Fruit fly (Drosophila melanogaster) whole organism, embryonic: ENCODE results near the gene CG2839.

Experiments
- Abd-B ChIP-seq: fragments of 200-800 bp; sonication (Bioruptor generic); optimal IDR thresholded peaks from 2 replicates; lab custom pipeline; 2018; ENCODE audit warnings: missing biosample characterization, mild to moderate bottlenecking, missing genetic modification characterization, moderate library complexity
- Aef1 ChIP-seq: fragments of 200-800 bp; sonication (Bioruptor generic); IDR thresholded peaks from 3 replicates; pipeline ENCODE4 v1.3.6; 2022; ENCODE audit warnings: missing biosample characterization, missing genetic modification characterization
- CG10565 ChIP-seq: fragments of 200-800 bp; sonication (Bioruptor generic); optimal IDR thresholded peaks from 3 replicates; lab custom pipeline; 2016; ENCODE audit warnings: missing biosample characterization, mild to moderate bottlenecking, missing genetic modification characterization
- CG14050 ChIP-seq: fragments of 200-800 bp; sonication (Bioruptor generic); IDR thresholded peaks from 3 replicates; pipeline ENCODE4 v1.3.6; 2022; ENCODE audit warnings: missing biosample characterization, missing genetic modification characterization
- CG14667 ChIP-seq: fragments of 200-800 bp; sonication (Bioruptor generic); IDR thresholded peaks from 2 replicates; pipeline ENCODE4 v1.3.6; 2022; ENCODE audit warnings: missing biosample characterization, missing genetic modification characterization
- CG18011 ChIP-seq: fragments of 200-800 bp; sonication (Bioruptor generic); optimal IDR thresholded peaks from 2 replicates; lab custom pipeline; 2017; ENCODE audit warnings: missing biosample characterization, missing genetic modification characterization, mild to moderate bottlenecking, moderate library complexity, missing genotype
- CG2202 ChIP-seq: fragments of 200-800 bp; sonication (Bioruptor generic); optimal IDR thresholded peaks from 2 replicates; lab custom pipeline; 2018; ENCODE audit warnings: missing biosample characterization, mild to moderate bottlenecking, missing genetic modification characterization
- CG2875 ChIP-seq: fragments of 200-800 bp; sonication (Bioruptor generic); optimal IDR thresholded peaks from 2 replicates; lab custom pipeline; 2017; ENCODE audit warnings: missing biosample characterization, mild to moderate bottlenecking, missing genetic modification characterization, missing genetic modification reagents
- CG30431 ChIP-seq: fragments of 200-800 bp; sonication (Bioruptor generic); optimal IDR thresholded peaks from 2 replicates; lab custom pipeline; 2017; ENCODE audit warnings: missing biosample characterization, missing genetic modification characterization
- CG32767 ChIP-seq: fragments of 200-800 bp; sonication (Bioruptor generic); IDR thresholded peaks from 2 replicates; pipeline ENCODE4 v1.3.6; 2022; ENCODE audit warnings: missing biosample characterization, missing genetic modification characterization
- CG34376 ChIP-seq: fragments of 200-800 bp; sonication (Bioruptor generic); optimal IDR thresholded peaks from 2 replicates; lab custom pipeline; 2018; ENCODE audit warnings: missing biosample characterization, mild to moderate bottlenecking, missing genetic modification characterization
- CG42726 ChIP-seq: fragments of 200-800 bp; sonication (Bioruptor generic); IDR thresholded peaks from 2 replicates; pipeline ENCODE4 v1.3.6; 2022; ENCODE audit warnings: missing biosample characterization, missing genetic modification characterization; ENCODE audit not compliant: partially characterized antibody
- CG4820 ChIP-seq: fragments of 200-800 bp; sonication (Bioruptor generic); optimal IDR thresholded peaks from 3 replicates; lab custom pipeline; 2016; ENCODE audit warnings: missing biosample characterization, missing genetic modification characterization
- CG6854 ChIP-seq: fragments of 200-800 bp; sonication (Bioruptor generic); optimal IDR thresholded peaks from 3 replicates; lab custom pipeline; 2017; ENCODE audit warnings: missing biosample characterization, mild to moderate bottlenecking, missing genetic modification characterization
- CG7357 ChIP-seq: fragments of 200-800 bp; sonication (Bioruptor generic); IDR thresholded peaks from 3 replicates; pipeline ENCODE4 v1.3.6; 2022; ENCODE audit warnings: missing biosample characterization, missing genetic modification characterization
- CG8924 ChIP-seq: fragments of 200-800 bp; optimal IDR thresholded peaks from 3 replicates; lab custom pipeline; 2019; ENCODE audit warnings: missing biosample characterization, mild to moderate bottlenecking, missing genetic modification characterization, moderate library complexity
- CG9609 ChIP-seq: fragments of 200-800 bp; sonication (Bioruptor generic); optimal IDR thresholded peaks from 3 replicates; lab custom pipeline; 2016; ENCODE audit warnings: missing biosample characterization, missing genetic modification characterization
- Dbx ChIP-seq: fragments of 200-800 bp; sonication (Bioruptor generic); IDR thresholded peaks from 3 replicates; pipeline ENCODE4 v1.3.6; 2022; ENCODE audit warnings: missing biosample characterization, missing genetic modification characterization
- Eip74EF ChIP-seq, 2 experiments: fragments of 200-800 bp in 1 of 2; fragments of >200 bp in 1 of 2; sonication (Bioruptor generic) in 1 of 2; optimal IDR thresholded peaks; 2 replicates each; lab custom pipeline; 2017 to 2019; ENCODE audit warnings: missing biosample characterization in 2 of 2, missing genetic modification characterization in 2 of 2, mild to moderate bottlenecking in 1 of 2, moderate library complexity in 1 of 2
- Fer2 ChIP-seq: fragments of 200-800 bp; sonication (Bioruptor generic); optimal IDR thresholded peaks from 2 replicates; lab custom pipeline; 2018; ENCODE audit warnings: missing biosample characterization, mild to moderate bottlenecking, missing genetic modification characterization, moderate library complexity
- Gsc ChIP-seq: fragments of 200-800 bp; sonication (Bioruptor generic); IDR thresholded peaks from 2 replicates; pipeline ENCODE4 v1.3.6; 2022; ENCODE audit warnings: missing biosample characterization, missing genetic modification characterization
- HHEX ChIP-seq: fragments of 200-800 bp; sonication (Bioruptor generic); optimal IDR thresholded peaks from 3 replicates; lab custom pipeline; 2017; ENCODE audit warnings: missing biosample characterization, mild to moderate bottlenecking, missing genetic modification characterization, missing genetic modification reagents
- HLH4C ChIP-seq: fragments of 200-800 bp; sonication (Bioruptor generic); IDR thresholded peaks from 3 replicates; pipeline ENCODE4 v1.3.6; 2022; ENCODE audit warnings: missing biosample characterization, missing genetic modification characterization; ENCODE audit not compliant: partially characterized antibody
- Hr3 ChIP-seq: fragments of 200-800 bp; sonication (Bioruptor generic); optimal IDR thresholded peaks from 3 replicates; lab custom pipeline; 2016; ENCODE audit warnings: missing biosample characterization, missing genetic modification characterization
- Hr78 ChIP-seq, 2 experiments: fragments of 200-800 bp in 1 of 2; fragments of >200 bp in 1 of 2; sonication (Bioruptor generic) in 1 of 2; optimal IDR thresholded peaks; 2 replicates each; lab custom pipeline; 2017 to 2019; ENCODE audit warnings: missing biosample characterization in 2 of 2, missing genetic modification characterization in 2 of 2, mild to moderate bottlenecking in 1 of 2, moderate library complexity in 1 of 2
- Lhr ChIP-seq: fragments of 200-800 bp; sonication (Bioruptor generic); optimal IDR thresholded peaks from 3 replicates; lab custom pipeline; 2017; ENCODE audit warnings: mild to moderate bottlenecking, missing biosample characterization, missing genetic modification reagents, missing genetic modification characterization
- Mad ChIP-seq: fragments of 200-800 bp; sonication (Bioruptor generic); optimal IDR thresholded peaks from 2 replicates; lab custom pipeline; 2016; ENCODE audit warnings: missing biosample characterization, missing genetic modification characterization
- NC2β ChIP-seq: fragments of 200-800 bp; sonication (Bioruptor generic); optimal IDR thresholded peaks from 2 replicates; lab custom pipeline; 2016; ENCODE audit warnings: missing biosample characterization, missing genetic modification characterization
- NK7.1 ChIP-seq: fragments of 200-800 bp; sonication (Bioruptor generic); optimal IDR thresholded peaks from 3 replicates; lab custom pipeline; 2016; ENCODE audit warnings: missing biosample characterization, missing genetic modification characterization
- Rx ChIP-seq: fragments of 200-800 bp; sonication (Bioruptor generic); IDR thresholded peaks from 2 replicates; pipeline ENCODE4 v1.3.6; 2022; ENCODE audit warnings: missing biosample characterization, missing genetic modification characterization
- Ssrp ChIP-seq: fragments of 200-800 bp; sonication (Bioruptor generic); optimal IDR thresholded peaks from 2 replicates; lab custom pipeline; 2018; ENCODE audit warnings: missing biosample characterization, mild to moderate bottlenecking, missing genetic modification characterization, moderate library complexity
- Xbp1 ChIP-seq: fragments of 200-800 bp; sonication (Bioruptor generic); optimal IDR thresholded peaks from 3 replicates; lab custom pipeline; 2016; ENCODE audit warnings: missing biosample characterization, mild to moderate bottlenecking, missing genetic modification characterization
- YL-1 ChIP-seq: fragments of 200-800 bp; sonication (Bioruptor generic); optimal IDR thresholded peaks from 3 replicates; lab custom pipeline; 2017; ENCODE audit warnings: missing biosample characterization, mild to moderate bottlenecking, missing genetic modification characterization
- al ChIP-seq: fragments of 200-800 bp; sonication (Bioruptor generic); IDR thresholded peaks from 2 replicates; pipeline ENCODE4 v1.3.6; 2022; ENCODE audit warnings: missing biosample characterization, missing genetic modification characterization
- ash1 ChIP-seq: fragments of 200-800 bp; sonication (Bioruptor generic); optimal IDR thresholded peaks from 2 replicates; lab custom pipeline; 2018; ENCODE audit warnings: missing biosample characterization, mild to moderate bottlenecking, missing genetic modification characterization
- cas ChIP-seq: fragments of 200-800 bp; sonication (Bioruptor generic); IDR thresholded peaks from 2 replicates; pipeline ENCODE4 v1.3.6; 2022; ENCODE audit warnings: missing biosample characterization, missing genetic modification characterization
- chm ChIP-seq: fragments of 200-800 bp; sonication (Bioruptor generic); IDR thresholded peaks from 2 replicates; pipeline ENCODE4 v1.3.6; 2022; ENCODE audit warnings: missing biosample characterization, missing genetic modification characterization
- crp ChIP-seq, 2 experiments: fragments of 200-800 bp; sonication (Bioruptor generic); optimal IDR thresholded peaks; 2 replicates in 1 of 2; 3 replicates in 1 of 2; lab custom pipeline; 2017; ENCODE audit warnings: missing biosample characterization in 2 of 2, missing genetic modification characterization in 2 of 2, mild to moderate bottlenecking in 1 of 2, moderate library complexity in 1 of 2
- dmrt99B ChIP-seq: fragments of 200-800 bp; sonication (Bioruptor generic); optimal IDR thresholded peaks from 2 replicates; lab custom pipeline; 2018; ENCODE audit warnings: missing biosample characterization, mild to moderate bottlenecking, missing genetic modification characterization, moderate library complexity
- dpn ChIP-seq, 2 experiments: fragments of 200-800 bp; sonication (Bioruptor generic); optimal IDR thresholded peaks; 3 replicates each; lab custom pipeline; 2016; ENCODE audit warnings: missing biosample characterization in 2 of 2, missing genetic modification characterization in 2 of 2
- en ChIP-seq: fragments of 200-800 bp; sonication (Bioruptor generic); optimal IDR thresholded peaks from 2 replicates; lab custom pipeline; 2016; ENCODE audit warnings: missing biosample characterization, missing genetic modification characterization
- fd3F ChIP-seq: fragments of 200-800 bp; sonication (Bioruptor generic); optimal IDR thresholded peaks from 2 replicates; lab custom pipeline; 2018; ENCODE audit warnings: missing biosample characterization, mild to moderate bottlenecking, missing genetic modification characterization, moderate library complexity
- gsb-n ChIP-seq: fragments of 200-800 bp; sonication (Bioruptor generic); optimal IDR thresholded peaks from 3 replicates; lab custom pipeline; 2018; ENCODE audit warnings: missing biosample characterization, mild to moderate bottlenecking, missing genetic modification characterization
- hb ChIP-seq: fragments of 200-800 bp; sonication (Bioruptor generic); IDR thresholded peaks from 3 replicates; pipeline ENCODE4 v1.3.6; 2022; ENCODE audit warnings: missing biosample characterization, missing genetic modification characterization; ENCODE audit not compliant: partially characterized antibody
- hth ChIP-seq: fragments of >200 bp; optimal IDR thresholded peaks from 2 replicates; lab custom pipeline; 2017; ENCODE audit warnings: inconsistent platforms
- klu ChIP-seq: fragments of 200-800 bp; sonication (Bioruptor generic); IDR thresholded peaks from 2 replicates; pipeline ENCODE4 v1.3.6; 2022; ENCODE audit warnings: missing biosample characterization, missing genetic modification characterization
- lov ChIP-seq, 2 experiments: fragments of 200-800 bp in 1 of 2; fragments of >200 bp in 1 of 2; sonication (Bioruptor generic) in 1 of 2; IDR thresholded peaks in 1 of 2; optimal IDR thresholded peaks in 1 of 2; 2 replicates in 1 of 2; 3 replicates in 1 of 2; pipeline versions ENCODE4 v1.3.6 to Lab custom; 2017 to 2022; ENCODE audit warnings: missing biosample characterization in 1 of 2, missing genetic modification characterization in 1 of 2
- onecut ChIP-seq: fragments of 200-800 bp; sonication (Bioruptor generic); IDR thresholded peaks from 2 replicates; pipeline ENCODE4 v1.3.6; 2022; ENCODE audit warnings: missing biosample characterization, missing genetic modification characterization
- repo ChIP-seq: fragments of 200-800 bp; sonication (Bioruptor generic); optimal IDR thresholded peaks from 2 replicates; lab custom pipeline; 2016; ENCODE audit warnings: missing biosample characterization, missing genetic modification characterization
- trem ChIP-seq: fragments of 200-800 bp; optimal IDR thresholded peaks from 3 replicates; lab custom pipeline; 2019; ENCODE audit warnings: missing biosample characterization, mild to moderate bottlenecking, missing genetic modification characterization, moderate library complexity

The CG2839 gene

dm6 chr2L:602439-602879 lies 23.0 kb upstream of the CG2839 start, which contains the start of gene CG13689 (continued):
- TF ChIP-seq Eip74EF (GFP tag; optimal IDR thresholded peaks at IDR 0.05; lab: Kevin White, UChicago) (no peak), CG7357 (GFP tag; lab: Robert Waterston, UW) (no peak), Dbx (GFP tag; lab: Robert Waterston, UW) (no peak), Mad (GFP tag; lab: Kevin White, UChicago) (peak; percentile 10), Gsc (GFP tag; lab: Robert Waterston, UW) (no peak), Aef1 (GFP tag; lab: Robert Waterston, UW) (peak; percentile 46; the same call in 1 of the 3 replicates), fd3F (GFP tag; lab: Kevin White, UChicago) (no peak), repo (no peak), al (GFP tag; lab: Robert Waterston, UW) (no peak), hb (no peak), HLH4C (GFP tag; lab: Robert Waterston, UW) (peak; percentile 52; the same call in 1 of the 3 replicates), CG6854 (no peak), Hr78 (GFP tag; optimal IDR thresholded peaks at IDR 0.05; lab: Kevin White, UChicago) (no peak), dpn (GFP tag; optimal IDR thresholded peaks at IDR 0.05; lab: Kevin White, UChicago) (peak; percentile 2 to 67), CG8924 (tag; lab: Kevin White, UChicago) (peak; percentile 53), CG34376 (GFP tag; lab: Kevin White, UChicago) (no peak), en (no peak), cas (GFP tag; lab: Robert Waterston, UW) (no peak), HHEX (GFP tag; lab: Kevin White, UChicago) (no peak), Ssrp (tag; lab: Kevin White, UChicago) (peak; percentile 14), CG14050 (GFP tag; lab: Robert Waterston, UW) (no peak), NC2β (GFP tag; lab: Kevin White, UChicago) (peak; percentile 37), onecut (peak; percentile 55), hth (lab: Kevin White, UChicago) (no peak), lov (optimal IDR thresholded peaks at IDR 0.05; lab: Kevin White, UChicago) (no peak), lov (GFP tag; IDR thresholded peaks at IDR 0.05; lab: Robert Waterston, UW) (no peak), gsb-n (tag; lab: Kevin White, UChicago) (peak; percentile 38), Xbp1 (GFP tag; lab: Kevin White, UChicago) (peak; percentile 80), ash1 (GFP tag; lab: Kevin White, UChicago) (no peak), CG9609 (no peak), chm (GFP tag; lab: Robert Waterston, UW) (no peak), CG18011 (GFP tag; lab: Kevin White, UChicago) (no peak), trem (peak; percentile 85), crp (GFP tag; optimal IDR thresholded peaks at IDR 0.05; lab: Kevin White, UChicago) (peak in 1 of 2 experiments; percentile 53), Fer2 (tag; lab: Kevin White, UChicago) (peak; percentile 16), CG4820 (GFP tag; lab: Kevin White, UChicago) (peak; percentile 41), dmrt99B (tag; lab: Kevin White, UChicago) (no peak), CG32767 (GFP tag; lab: Robert Waterston, UW) (no peak), Rx (0 out of 2 replicates have a peak, but pooled peaks have one; percentile 12), CG10565 (GFP tag; lab: Kevin White, UChicago) (no peak), klu (no peak), CG42726 (GFP tag; lab: Robert Waterston, UW) (no peak; the same call in 1 of the 2 replicates), Abd-B (GFP tag; lab: Kevin White, UChicago) (peak; percentile 25), CG2875 (GFP tag; lab: Kevin White, UChicago) (no peak), Lhr (GFP tag; lab: Kevin White, UChicago) (peak; percentile 78), Hr3 (GFP tag; lab: Kevin White, UChicago) (peak; percentile 67), CG14667 (GFP tag; lab: Robert Waterston, UW) (peak; percentile 34), CG30431 (GFP tag; lab: Kevin White, UChicago) (peak; percentile 5), NK7.1 (GFP tag; lab: Kevin White, UChicago) (no peak), YL-1 (GFP tag; lab: Kevin White, UChicago) (peak; percentile 64), CG2202 (peak; percentile 26)
